Fruit fly (Drosophila melanogaster) whole organism, embryonic: Measurements from ENCODE around the gene elB.

Experiments used
- Adf1 ChIP-seq: fragments of 200-800 bp; sonication (Bioruptor generic); IDR thresholded peaks from 2 replicates; pipeline ENCODE4 v1.3.6; 2022; ENCODE audit warnings: missing biosample characterization, missing genetic modification characterization
- BtbVII ChIP-seq: fragments of 200-800 bp; sonication (Bioruptor generic); optimal IDR thresholded peaks from 3 replicates; lab custom pipeline; 2017; ENCODE audit warnings: missing biosample characterization, mild to moderate bottlenecking, missing genetic modification characterization
- CG10274 ChIP-seq: fragments of 200-800 bp; sonication (Bioruptor generic); optimal IDR thresholded peaks from 3 replicates; lab custom pipeline; 2017; ENCODE audit warnings: missing biosample characterization, mild to moderate bottlenecking, missing genetic modification characterization
- CG10366 ChIP-seq: fragments of 200-800 bp; sonication (Bioruptor generic); IDR thresholded peaks from 2 replicates; pipeline ENCODE4 v1.3.6; 2022; ENCODE audit warnings: missing biosample characterization, missing genetic modification characterization
- CG12219 ChIP-seq: fragments of 200-800 bp; sonication (Bioruptor generic); optimal IDR thresholded peaks from 3 replicates; lab custom pipeline; 2018; ENCODE audit warnings: missing biosample characterization, mild to moderate bottlenecking, missing genetic modification characterization
- CG13287 ChIP-seq: fragments of 200-800 bp; sonication (Bioruptor generic); IDR thresholded peaks from 2 replicates; pipeline ENCODE4 v1.3.6; 2022; ENCODE audit warnings: missing biosample characterization, missing genetic modification characterization; ENCODE audit not compliant: partially characterized antibody
- CG15073 ChIP-seq: fragments of 200-800 bp; sonication (Bioruptor generic); optimal IDR thresholded peaks from 2 replicates; lab custom pipeline; 2016; ENCODE audit warnings: missing biosample characterization, missing genetic modification characterization
- CG15696 ChIP-seq: fragments of 200-800 bp; sonication (Bioruptor generic); optimal IDR thresholded peaks from 2 replicates; lab custom pipeline; 2019; ENCODE audit warnings: missing biosample characterization, mild to moderate bottlenecking, missing genetic modification characterization, moderate library complexity
- CG1647 ChIP-seq: fragments of 200-800 bp; sonication (Bioruptor generic); optimal IDR thresholded peaks from 3 replicates; lab custom pipeline; 2016; ENCODE audit warnings: missing biosample characterization, missing genetic modification characterization
- CG16815 ChIP-seq: fragments of 200-800 bp; sonication (Bioruptor generic); optimal IDR thresholded peaks from 3 replicates; lab custom pipeline; 2017; ENCODE audit warnings: missing biosample characterization, mild to moderate bottlenecking, missing genetic modification characterization
- CG17912 ChIP-seq: fragments of 200-800 bp; sonication (Bioruptor generic); optimal IDR thresholded peaks from 2 replicates; lab custom pipeline; 2018; ENCODE audit warnings: missing biosample characterization, mild to moderate bottlenecking, missing genetic modification characterization
- CG2889 ChIP-seq: fragments of 200-800 bp; sonication (Bioruptor generic); IDR thresholded peaks from 3 replicates; pipeline ENCODE4 v1.3.6; 2022; ENCODE audit warnings: missing biosample characterization, missing genetic modification characterization
- CG34376 ChIP-seq: fragments of 200-800 bp; sonication (Bioruptor generic); optimal IDR thresholded peaks from 2 replicates; lab custom pipeline; 2018; ENCODE audit warnings: missing biosample characterization, mild to moderate bottlenecking, missing genetic modification characterization
- CG3838 ChIP-seq: fragments of 200-800 bp; sonication (Bioruptor generic); optimal IDR thresholded peaks from 3 replicates; lab custom pipeline; 2016; ENCODE audit warnings: missing biosample characterization, missing genetic modification characterization
- CG4282 ChIP-seq: fragments of 200-800 bp; sonication (Bioruptor generic); optimal IDR thresholded peaks from 2 replicates; lab custom pipeline; 2016; ENCODE audit warnings: missing biosample characterization, missing genetic modification characterization
- CG4617 ChIP-seq: fragments of 200-800 bp; sonication (Bioruptor generic); optimal IDR thresholded peaks from 3 replicates; lab custom pipeline; 2016; ENCODE audit warnings: missing biosample characterization, missing genetic modification characterization, borderline replicate concordance
- CG4820 ChIP-seq: fragments of 200-800 bp; sonication (Bioruptor generic); optimal IDR thresholded peaks from 3 replicates; lab custom pipeline; 2016; ENCODE audit warnings: missing biosample characterization, missing genetic modification characterization
- CG6791 ChIP-seq: fragments of 200-800 bp; sonication (Bioruptor generic); IDR thresholded peaks from 3 replicates; pipeline ENCODE4 v1.3.6; 2022; ENCODE audit warnings: missing biosample characterization, missing genetic modification characterization; ENCODE audit not compliant: partially characterized antibody
- CG7271 ChIP-seq: fragments of 200-800 bp; sonication (Bioruptor generic); optimal IDR thresholded peaks from 2 replicates; lab custom pipeline; 2018; ENCODE audit warnings: missing biosample characterization, mild to moderate bottlenecking, missing genetic modification characterization, moderate library complexity
- CG7928 ChIP-seq: fragments of 200-800 bp; sonication (Bioruptor generic); optimal IDR thresholded peaks from 2 replicates; lab custom pipeline; 2017; ENCODE audit warnings: missing biosample characterization, mild to moderate bottlenecking, missing genetic modification characterization
- CTCF ChIP-seq: fragments of 200-800 bp; sonication (Bioruptor generic); optimal IDR thresholded peaks from 2 replicates; lab custom pipeline; 2017; ENCODE audit warnings: missing biosample characterization, mild to moderate bottlenecking, missing genetic modification characterization, moderate library complexity
- Ets97D ChIP-seq: fragments of 200-800 bp; sonication (Bioruptor generic); optimal IDR thresholded peaks from 3 replicates; lab custom pipeline; 2016; ENCODE audit warnings: missing biosample characterization, missing genetic modification characterization
- Gsc ChIP-seq: fragments of 200-800 bp; sonication (Bioruptor generic); IDR thresholded peaks from 2 replicates; pipeline ENCODE4 v1.3.6; 2022; ENCODE audit warnings: missing biosample characterization, missing genetic modification characterization
- Gug ChIP-seq: fragments of 200-800 bp; sonication (Bioruptor generic); IDR thresholded peaks from 4 replicates; pipeline ENCODE4 v1.3.6; 2022; ENCODE audit warnings: missing biosample characterization, missing genetic modification characterization
- H2.0 ChIP-seq: fragments of 200-800 bp; sonication (Bioruptor generic); IDR thresholded peaks from 2 replicates; pipeline ENCODE4 v1.3.6; 2022; ENCODE audit warnings: missing biosample characterization, missing genetic modification characterization
- Hr51 ChIP-seq, 2 experiments: fragments of 200-800 bp; sonication (Bioruptor generic); optimal IDR thresholded peaks; 2 replicates in 1 of 2; 3 replicates in 1 of 2; lab custom pipeline; 2016 to 2018; ENCODE audit warnings: missing biosample characterization in 2 of 2, missing genetic modification characterization in 2 of 2, mild to moderate bottlenecking in 1 of 2, moderate library complexity in 1 of 2
- Hsf ChIP-seq: fragments of 200-800 bp; sonication (Bioruptor generic); optimal IDR thresholded peaks from 3 replicates; lab custom pipeline; 2016; ENCODE audit warnings: missing biosample characterization, missing genetic modification characterization
- MBD-R2 ChIP-seq: fragments of 200-800 bp; sonication (Bioruptor generic); IDR thresholded peaks from 2 replicates; pipeline ENCODE4 v1.3.6; 2022; ENCODE audit warnings: missing biosample characterization, missing genetic modification characterization
- Myb ChIP-seq: fragments of 200-800 bp; sonication (Bioruptor generic); optimal IDR thresholded peaks from 2 replicates; lab custom pipeline; 2016; ENCODE audit warnings: missing biosample characterization, missing genetic modification characterization
- Ptx1 ChIP-seq: fragments of 200-800 bp; sonication (Bioruptor generic); IDR thresholded peaks from 2 replicates; pipeline ENCODE4 v1.3.6; 2022; ENCODE audit warnings: missing biosample characterization, missing genetic modification characterization
- Usf ChIP-seq: fragments of 200-800 bp; sonication (Bioruptor generic); optimal IDR thresholded peaks from 2 replicates; lab custom pipeline; 2017; ENCODE audit warnings: missing genotype, missing biosample characterization, missing genetic modification characterization
- Xbp1 ChIP-seq: fragments of 200-800 bp; sonication (Bioruptor generic); optimal IDR thresholded peaks from 3 replicates; lab custom pipeline; 2016; ENCODE audit warnings: missing biosample characterization, mild to moderate bottlenecking, missing genetic modification characterization
- ara ChIP-seq: fragments of 200-800 bp; sonication (Bioruptor generic); IDR thresholded peaks from 2 replicates; pipeline ENCODE4 v1.3.6; 2022; ENCODE audit warnings: missing biosample characterization, missing genetic modification characterization
- emc ChIP-seq: fragments of 200-800 bp; sonication (Bioruptor generic); optimal IDR thresholded peaks from 2 replicates; lab custom pipeline; 2016; ENCODE audit warnings: missing biosample characterization, missing genetic modification characterization
- gfzf ChIP-seq: fragments of 200-800 bp; sonication (Bioruptor generic); optimal IDR thresholded peaks from 2 replicates; lab custom pipeline; 2016; ENCODE audit warnings: missing biosample characterization, mild to moderate bottlenecking, missing genetic modification characterization, moderate library complexity
- grau ChIP-seq: fragments of 200-800 bp; optimal IDR thresholded peaks from 3 replicates; lab custom pipeline; 2019; ENCODE audit warnings: missing biosample characterization, mild to moderate bottlenecking, missing genetic modification characterization, moderate library complexity
- lab ChIP-seq: fragments of 200-800 bp; sonication (Bioruptor generic); optimal IDR thresholded peaks from 3 replicates; lab custom pipeline; 2017; ENCODE audit warnings: missing biosample characterization, missing genetic modification characterization, mild to moderate bottlenecking, moderate library complexity, missing genetic modification reagents
- pan ChIP-seq, 4 experiments: fragments of >200 bp in 3 of 4; fragments of 200-800 bp in 1 of 4; sonication (Bioruptor generic) in 1 of 4; optimal IDR thresholded peaks in 3 of 4; IDR thresholded peaks in 1 of 4; 2 replicates each; pipeline versions ENCODE4 v1.3.6 to Lab custom; 2017 to 2022; ENCODE audit warnings: missing biosample characterization in 2 of 4, missing genetic modification characterization in 2 of 4, mixed read lengths in 1 of 4
- peb ChIP-seq: fragments of 200-800 bp; sonication (Bioruptor generic); IDR thresholded peaks from 2 replicates; pipeline ENCODE4 v1.3.6; 2022; ENCODE audit warnings: missing biosample characterization, missing genetic modification characterization
- prd ChIP-seq, 3 experiments: fragments of >200 bp in 2 of 3; fragments of 200-800 bp in 1 of 3; sonication (Bioruptor generic) in 1 of 3; optimal IDR thresholded peaks in 2 of 3; IDR thresholded peaks in 1 of 3; 2 replicates in 2 of 3; 3 replicates in 1 of 3; pipeline versions ENCODE4 v1.3.6 to Lab custom; 2017 to 2022; ENCODE audit warnings: missing biosample characterization in 1 of 3, missing genetic modification characterization in 1 of 3
- ranshi ChIP-seq: fragments of 200-800 bp; sonication (Bioruptor generic); IDR thresholded peaks from 2 replicates; pipeline ENCODE4 v1.3.6; 2022; ENCODE audit warnings: missing biosample characterization, missing genetic modification characterization
- row ChIP-seq: fragments of 200-800 bp; sonication (Bioruptor generic); IDR thresholded peaks from 3 replicates; pipeline ENCODE4 v1.3.6; 2022; ENCODE audit warnings: missing biosample characterization, missing genetic modification characterization
- salm ChIP-seq: fragments of 200-800 bp; sonication (Bioruptor generic); optimal IDR thresholded peaks from 2 replicates; lab custom pipeline; 2018; ENCODE audit warnings: missing biosample characterization, mild to moderate bottlenecking, missing genetic modification characterization
- sens ChIP-seq: fragments of 200-800 bp; sonication (Bioruptor generic); peaks from one replicate; lab custom pipeline; 2016; ENCODE audit warnings: missing biosample characterization, missing genetic modification characterization
- so ChIP-seq: fragments of 200-800 bp; sonication (Bioruptor generic); IDR thresholded peaks from 3 replicates; pipeline ENCODE4 v1.3.6; 2022; ENCODE audit warnings: missing biosample characterization, missing genetic modification characterization
- tap ChIP-seq: fragments of 200-800 bp; optimal IDR thresholded peaks from 3 replicates; lab custom pipeline; 2019; ENCODE audit warnings: missing biosample characterization, mild to moderate bottlenecking, missing genetic modification characterization, moderate library complexity
- ttk ChIP-seq: fragments of 200-800 bp; sonication (Bioruptor generic); IDR thresholded peaks from 2 replicates; pipeline ENCODE4 v2.1.2; 2022; ENCODE audit warnings: missing biosample characterization, missing genetic modification characterization
- unpg ChIP-seq: fragments of 200-800 bp; sonication (Bioruptor generic); optimal IDR thresholded peaks from 3 replicates; lab custom pipeline; 2018; ENCODE audit warnings: missing biosample characterization, mild to moderate bottlenecking, missing genetic modification characterization, moderate library complexity
- wdn ChIP-seq: fragments of 200-800 bp; sonication (Bioruptor generic); IDR thresholded peaks from 2 replicates; pipeline ENCODE4 v1.3.6; 2022; ENCODE audit warnings: missing biosample characterization, missing genetic modification characterization

Gene elB

dm6 chr2L:14376484-14377254, 32.7 kb downstream of the elB start (continued):
- TF ChIP-seq Hr51 (GFP tag; optimal IDR thresholded peaks at IDR 0.05; lab: Kevin White, UChicago) (peak in 1 of 2 experiments; percentile 38), Hsf (GFP tag; lab: Kevin White, UChicago) (peak; percentile 55), sens (GFP tag; lab: Kevin White, UChicago) (peak; percentile 31), grau (tag; lab: Kevin White, UChicago) (peak; percentile 50), gfzf (GFP tag; lab: Kevin White, UChicago) (no peak), Myb (GFP tag; lab: Kevin White, UChicago) (peak; percentile 1), tap (tag; lab: Kevin White, UChicago) (no peak), so (GFP tag; lab: Robert Waterston, UW) (no peak), CG4820 (GFP tag; lab: Kevin White, UChicago) (peak; percentile 12), CTCF (GFP tag; lab: Kevin White, UChicago) (no peak), Gsc (GFP tag; lab: Robert Waterston, UW) (no peak), CG17912 (GFP tag; lab: Kevin White, UChicago) (no peak), CG15696 (tag; lab: Kevin White, UChicago) (no peak), Adf1 (GFP tag; lab: Robert Waterston, UW) (no peak), ara (GFP tag; lab: Robert Waterston, UW) (no peak), ttk (GFP tag; lab: Robert Waterston, UW) (peak; percentile 34; the same call in 1 of the 2 replicates), emc (GFP tag; lab: Kevin White, UChicago) (no peak), ranshi (GFP tag; lab: Robert Waterston, UW) (no peak), Usf (peak; percentile 26), CG7271 (tag; lab: Kevin White, UChicago) (no peak), Xbp1 (peak; percentile 38), CG15073 (no peak), CG4617 (GFP tag; lab: Kevin White, UChicago) (no peak), MBD-R2 (GFP tag; lab: Robert Waterston, UW) (no peak), CG10274 (peak; percentile 40), Ets97D (GFP tag; lab: Kevin White, UChicago) (no peak), CG12219 (GFP tag; lab: Kevin White, UChicago) (no peak), H2.0 (GFP tag; lab: Robert Waterston, UW) (0 out of 2 replicates have a peak, but pooled peaks have one; percentile 29), peb (no peak), CG10366 (GFP tag; lab: Robert Waterston, UW) (no peak), CG2889 (GFP tag; lab: Robert Waterston, UW) (no peak), prd (optimal IDR thresholded peaks at IDR 0.05; lab: Kevin White, UChicago) (no peak), prd (GFP tag; IDR thresholded peaks at IDR 0.05; lab: Robert Waterston, UW) (peak; percentile 52), CG7928 (GFP tag; lab: Kevin White, UChicago) (no peak), CG4282 (GFP tag; lab: Kevin White, UChicago) (no peak), pan (optimal IDR thresholded peaks at IDR 0.05; lab: Kevin White, UChicago) (no peak), pan (GFP tag; optimal IDR thresholded peaks at IDR 0.05 in 1 of 2, IDR thresholded peaks at IDR 0.05 in 1 of 2) (peak in 1 of 2 experiments; percentile 45), unpg (GFP tag; lab: Kevin White, UChicago) (no peak), CG13287 (GFP tag; lab: Robert Waterston, UW) (no peak), wdn (GFP tag; lab: Robert Waterston, UW) (no peak), salm (no peak), row (peak; percentile 61), Gug (GFP tag; lab: Robert Waterston, UW) (no peak; the same call in 3 of the 4 replicates), Ptx1 (GFP tag; lab: Robert Waterston, UW) (peak; percentile 48), CG34376 (no peak), lab (GFP tag; lab: Kevin White, UChicago) (peak; percentile 6), CG6791 (no peak), CG1647 (GFP tag; lab: Kevin White, UChicago) (no peak), CG16815 (GFP tag; lab: Kevin White, UChicago) (peak; percentile 29), CG3838 (no peak), BtbVII (GFP tag; lab: Kevin White, UChicago) (no peak)
